Fruit fly (Drosophila melanogaster): ENCODE measurements around the gene Ir94d.

Gene Ir94d

dm6 chr3R:23417650-23418049 lies 15.0 kb downstream of the Ir94d start:
- TF ChIP-seq CTCF (optimal IDR thresholded peaks at IDR 0.05) = no peak
- no peak for TF ChIP-seq CG8478 (optimal IDR thresholded peaks at IDR 0.05)

dm6 chr3R:23421925-23422324 lies 19.3 kb downstream of the Ir94d start:
- TF ChIP-seq CTCF (optimal IDR thresholded peaks at IDR 0.05) (no peak), CG8478 (optimal IDR thresholded peaks at IDR 0.05) (no peak)

- TF ChIP-seq CTCF (optimal IDR thresholded peaks at IDR 0.05) (no peak), CG8478 (optimal IDR thresholded peaks at IDR 0.05) (no peak)
These were observed 22.5 kb downstream of the Ir94d start for dm6 chr3R:23425107-23425506.

- TF ChIP-seq CG8478 (optimal IDR thresholded peaks at IDR 0.05) (no peak), CTCF (optimal IDR thresholded peaks at IDR 0.05) (no peak)
These were observed 23.3 kb downstream of the Ir94d start, which contains the start of gene CG43694 for dm6 chr3R:23425929-23426328. Gene CG43694 (minus strand): TSS chr3R:23426029.

dm6 chr3R:23431355-23431754 lies 28.7 kb downstream of the Ir94d start:
- no peak for TF ChIP-seq CTCF (optimal IDR thresholded peaks at IDR 0.05)

dm6 chr3R:23438184-23438787 lies 35.7 kb downstream of the Ir94d start:
- TF ChIP-seq CG8478 (optimal IDR thresholded peaks at IDR 0.05) (no peak), CTCF (optimal IDR thresholded peaks at IDR 0.05) (no peak)

- TF ChIP-seq CG8478 (optimal IDR thresholded peaks at IDR 0.05) = no peak
- no peak for TF ChIP-seq CTCF (optimal IDR thresholded peaks at IDR 0.05)
These were observed 42.8 kb downstream of the Ir94d start for dm6 chr3R:23445249-23445916.
